Worm (Caenorhabditis elegans): ENCODE results near the gene K12D12.5.
A peak's percentile ranks its signal among the peaks of the same experiment; 100 is the strongest.

The K12D12.5 gene

DNA sequence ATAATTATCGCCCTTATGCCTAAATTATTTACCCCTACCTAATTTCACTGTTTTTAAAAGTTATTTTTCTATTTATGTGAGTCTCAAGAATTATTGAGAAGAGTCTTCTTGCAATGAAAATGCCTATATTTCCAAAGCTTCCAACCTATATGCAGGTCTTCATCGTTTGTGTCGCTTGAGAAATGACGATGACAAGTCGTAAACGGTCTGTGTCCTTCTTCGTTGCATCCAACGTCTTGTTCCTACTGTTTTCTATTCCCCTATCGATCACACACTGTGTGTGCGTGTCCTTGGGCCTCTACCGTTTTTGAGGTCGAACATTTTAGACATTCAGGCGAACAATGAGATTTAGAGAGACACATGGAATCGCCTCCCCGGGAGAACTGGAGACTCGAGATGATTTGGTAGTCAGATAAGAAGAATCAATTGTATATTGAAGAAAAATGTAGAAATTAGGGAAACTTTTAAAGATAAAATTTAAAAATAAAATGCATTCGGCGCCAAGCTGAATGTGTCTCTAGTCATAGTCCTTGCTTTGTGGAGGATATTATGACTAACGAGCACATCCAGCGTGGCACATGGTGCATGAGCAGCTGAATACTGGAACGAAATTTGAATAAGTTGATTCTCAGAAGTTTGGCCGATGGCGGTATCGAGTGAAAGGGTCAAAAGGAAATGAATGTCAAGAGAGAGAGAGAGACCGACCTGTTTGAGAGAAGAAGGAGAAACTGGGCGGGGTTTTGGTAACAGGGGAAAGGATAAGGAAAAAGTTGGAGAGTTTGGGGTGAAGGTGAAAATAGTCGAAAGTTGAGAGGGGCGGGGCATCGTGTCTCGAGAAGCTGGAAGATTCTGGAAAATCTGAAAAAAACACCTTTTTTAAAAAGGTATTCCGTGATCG, 19.9 kb downstream of the K12D12.5 start (continued):
- TF ChIP-seq pbrm-1 (GFP tag; IDR thresholded peaks at IDR 0.05) (peak; percentile 55; the same call in 1 of the 2 replicates), mcd-1 (GFP tag; IDR thresholded peaks at IDR 0.05) (peak; percentile 21; the same call in 1 of the 2 replicates), ztf-22 (GFP tag; optimal IDR thresholded peaks at IDR 0.05) (no peak), Y67H2A.10 (GFP tag; conservative IDR thresholded peaks at IDR 0.05) (no peak), tbp1 (GFP tag; optimal IDR thresholded peaks at IDR 0.05) (peak; percentile 50), akir-1 (GFP tag; optimal IDR thresholded peaks at IDR 0.05) (no peak), Y95B8A.8 (GFP tag; IDR thresholded peaks at IDR 0.05) (peak; percentile 93), C06A6.2 (GFP tag; conservative IDR thresholded peaks at IDR 0.05) (no peak), bed-1 (GFP tag; IDR thresholded peaks at IDR 0.05) (no peak), ztf-26 (tag; optimal IDR thresholded peaks at IDR 0.05) (no peak), snpc-3.4 (tag; optimal IDR thresholded peaks at IDR 0.05) (peak; percentile 79), attf-5 (GFP tag; optimal IDR thresholded peaks at IDR 0.05) (peak; percentile 39), F33H1.4 (GFP tag; IDR thresholded peaks at IDR 0.05) (peak; percentile 48), nhr-27 (tag; optimal IDR thresholded peaks at IDR 0.05) (peak; percentile 65), F10E7.11 (tag; optimal IDR thresholded peaks at IDR 0.05) (peak; percentile 80), snpc-4 (GFP tag; optimal IDR thresholded peaks at IDR 0.05) (peak; percentile 45), snpc-4 (tag; optimal IDR thresholded peaks at IDR 0.05) (peak in 2 of 4 experiments; percentile 15 to 18), B0035.1 (tag; optimal IDR thresholded peaks at IDR 0.05) (no peak), mel-28 (tag; optimal IDR thresholded peaks at IDR 0.05; ENCODE audit: borderline replicate concordance) (no peak), ceh-79 (tag; optimal IDR thresholded peaks at IDR 0.05) (peak; percentile 11), madf-8 (GFP tag; conservative IDR thresholded peaks at IDR 0.05) (peak; percentile 42; the same call in 1 of the 2 replicates), F37B4.10 (GFP tag; IDR thresholded peaks at IDR 0.05) (no peak), F52B5.7 (tag; optimal IDR thresholded peaks at IDR 0.05) (peak; percentile 88), ztf-28 (GFP tag; IDR thresholded peaks at IDR 0.05) (no peak), dox-1 (GFP tag; IDR thresholded peaks at IDR 0.05) (peak; percentile 39; the same call in 1 of the 2 replicates), nhr-120 (GFP tag; IDR thresholded peaks at IDR 0.05) (no peak; the same call in 1 of the 2 replicates), Y53F4B.3 (GFP tag; IDR thresholded peaks at IDR 0.05) (no peak), hmg-1.2 (GFP tag; IDR thresholded peaks at IDR 0.05) (peak; percentile 42; the same call in 1 of the 2 replicates), rec-8 (tag; optimal IDR thresholded peaks at IDR 0.05) (peak in 1 of 2 experiments; percentile 53), lin-35 (GFP tag; optimal IDR thresholded peaks at IDR 0.05) (peak in 1 of 3 experiments; percentile 58), B0019.2 (GFP tag; conservative IDR thresholded peaks at IDR 0.05) (no peak), F57A8.1 (GFP tag; optimal IDR thresholded peaks at IDR 0.05) (no peak), madf-3 (GFP tag; IDR thresholded peaks at IDR 0.05) (peak; percentile 77; the same call in 1 of the 2 replicates), snpc-1.1 (tag; optimal IDR thresholded peaks at IDR 0.05; ENCODE audit: insufficient read depth) (no peak), gei-17 (GFP tag; optimal IDR thresholded peaks at IDR 0.05) (no peak), hrde-1 (tag; optimal IDR thresholded peaks at IDR 0.05; ENCODE audit: borderline replicate concordance) (peak; percentile 97), cebp-1 (GFP tag; IDR thresholded peaks at IDR 0.05) (no peak), cebp-1 (tag; optimal IDR thresholded peaks at IDR 0.05) (peak; percentile 64), lin-54 (GFP tag; optimal IDR thresholded peaks at IDR 0.05) (peak; percentile 50), nfyb-1 (GFP tag; IDR thresholded peaks at IDR 0.05) (peak; percentile 85), ets-4 (GFP tag; optimal IDR thresholded peaks at IDR 0.05) (no peak), F57C9.4 (tag; optimal IDR thresholded peaks at IDR 0.05) (no peak), repo-1 (tag; optimal IDR thresholded peaks at IDR 0.05) (peak; percentile 21), bed-2 (GFP tag; IDR thresholded peaks at IDR 0.05) (no peak), F39B2.1 (GFP tag; IDR thresholded peaks at IDR 0.05) (0 out of 2 replicates have a peak, but pooled peaks have one; percentile 32)

Measured in whole organism, young adult.